Fruit fly (Drosophila melanogaster) whole organism: ENCODE data around the gene Cyp4ac2.

Source experiments
- CG8478 ChIP-seq: fragments of >200 bp; optimal IDR thresholded peaks from 2 replicates; lab custom pipeline; 2018; ENCODE audit warnings: inconsistent platforms
- Dll ChIP-seq: fragments of >200 bp; optimal IDR thresholded peaks from 2 replicates; lab custom pipeline; 2017
- EcR ChIP-seq, 2 experiments: fragments of >200 bp; optimal IDR thresholded peaks; 2 replicates each; lab custom pipeline; 2017; ENCODE audit warnings: missing biosample characterization in 2 of 2, missing genetic modification characterization in 2 of 2, missing genetic modification reagents in 2 of 2
- pan ChIP-seq: fragments of >200 bp; optimal IDR thresholded peaks from 2 replicates; lab custom pipeline; 2017
- psq ChIP-seq: fragments of >200 bp; optimal IDR thresholded peaks from 2 replicates; lab custom pipeline; 2017
- usp ChIP-seq: fragments of >200 bp; optimal IDR thresholded peaks from 2 replicates; lab custom pipeline; 2017; ENCODE audit warnings: missing biosample characterization, missing genetic modification characterization, mixed read lengths

- TF ChIP-seq pan (lab: Kevin White, UChicago): no peak
- no peak for TF ChIP-seq EcR (GFP tag; optimal IDR thresholded peaks at IDR 0.05; lab: Kevin White, UChicago)
- no peak for TF ChIP-seq CG8478 (lab: Kevin White, UChicago)
- TF ChIP-seq Dll (lab: Kevin White, UChicago): no peak
- TF ChIP-seq usp: no peak
- no peak for TF ChIP-seq psq
Measured at dm6 chr2L:5230772-5231171, 35.4 kb upstream of the Cyp4ac2 start.
